Fruit fly (Drosophila melanogaster) whole organism, wandering third instar larva: ENCODE measurements around the gene CG3285.

Source experiments
- Abd-B ChIP-seq: fragments of >200 bp; optimal IDR thresholded peaks from 2 replicates; lab custom pipeline; 2017; ENCODE audit warnings: missing biosample characterization, missing genetic modification characterization
- CG32264 ChIP-seq: fragments of 200-800 bp; sonication (Bioruptor generic); optimal IDR thresholded peaks from 2 replicates; lab custom pipeline; 2016; ENCODE audit warnings: missing biosample characterization, missing genetic modification characterization
- CG9705 ChIP-seq: fragments of 200-800 bp; sonication (Bioruptor generic); optimal IDR thresholded peaks from 2 replicates; lab custom pipeline; 2018; ENCODE audit warnings: missing biosample characterization, mild to moderate bottlenecking, missing genetic modification characterization
- CrebA ChIP-seq: fragments of 200-800 bp; sonication (Bioruptor generic); optimal IDR thresholded peaks from 2 replicates; lab custom pipeline; 2016; ENCODE audit warnings: missing biosample characterization, mild to moderate bottlenecking, missing genetic modification characterization, borderline replicate concordance
- Dfd ChIP-seq: fragments of >200 bp; optimal IDR thresholded peaks from 2 replicates; lab custom pipeline; 2017; ENCODE audit warnings: missing biosample characterization, missing genetic modification characterization
- Dif ChIP-seq: fragments of 200-275, 200-300 bp; sonication (Bioruptor generic); optimal IDR thresholded peaks from 2 replicates; lab custom pipeline; 2018; ENCODE audit warnings: missing biosample characterization, missing genetic modification characterization; ENCODE audit not compliant: partially characterized antibody
- GATAd ChIP-seq: sonication (Bioruptor generic); optimal IDR thresholded peaks from 2 replicates; lab custom pipeline; 2016; ENCODE audit warnings: missing biosample characterization, missing genetic modification characterization
- HLH106 ChIP-seq: fragments of 200-800 bp; optimal IDR thresholded peaks from 3 replicates; lab custom pipeline; 2019; ENCODE audit warnings: missing biosample characterization, mild to moderate bottlenecking, missing genetic modification characterization, moderate library complexity
- Hnf4 ChIP-seq: fragments of 200-800 bp; sonication (Bioruptor generic); optimal IDR thresholded peaks from 2 replicates; lab custom pipeline; 2016; ENCODE audit warnings: missing biosample characterization, mild to moderate bottlenecking, missing genetic modification characterization
- Hr78 ChIP-seq: fragments of >200 bp; optimal IDR thresholded peaks from 2 replicates; lab custom pipeline; 2017; ENCODE audit warnings: missing biosample characterization, missing genetic modification characterization
- Hr83 ChIP-seq: fragments of 200-300 bp; sonication (Bioruptor generic); optimal IDR thresholded peaks from 2 replicates; lab custom pipeline; 2016; ENCODE audit warnings: missing biosample characterization, mild to moderate bottlenecking, missing genetic modification characterization, moderate library complexity; ENCODE audit not compliant: poor library complexity, severe bottlenecking
- Jra ChIP-seq: sonication (Bioruptor generic); optimal IDR thresholded peaks from 2 replicates; lab custom pipeline; 2016; ENCODE audit warnings: missing biosample characterization, missing genetic modification characterization
- Mio ChIP-seq: sonication (Bioruptor generic); optimal IDR thresholded peaks from 2 replicates; lab custom pipeline; 2016; ENCODE audit warnings: missing biosample characterization, missing genetic modification characterization
- Myc ChIP-seq: fragments of >200 bp; optimal IDR thresholded peaks from 2 replicates; lab custom pipeline; 2017
- N ChIP-seq: fragments of >200 bp; optimal IDR thresholded peaks from 2 replicates; lab custom pipeline; 2018; ENCODE audit warnings: missing biosample characterization, missing external identifiers, missing genetic modification characterization
- OdsH ChIP-seq: fragments of 200-800 bp; sonication (Bioruptor generic); optimal IDR thresholded peaks from 2 replicates; lab custom pipeline; 2016; ENCODE audit warnings: missing biosample characterization, mild to moderate bottlenecking, missing genetic modification characterization
- Rel ChIP-seq, 2 experiments: fragments of 200-800 bp; sonication (Bioruptor generic) in 1 of 2; optimal IDR thresholded peaks; 2 replicates in 1 of 2; 3 replicates in 1 of 2; lab custom pipeline; 2016 to 2019; ENCODE audit warnings: mild to moderate bottlenecking in 2 of 2, missing biosample characterization in 2 of 2, missing genetic modification characterization in 2 of 2, moderate library complexity in 1 of 2
- Sp1 ChIP-seq: fragments of 200-800 bp; sonication (Bioruptor generic); optimal IDR thresholded peaks from 3 replicates; lab custom pipeline; 2019; ENCODE audit warnings: missing biosample characterization, mild to moderate bottlenecking, missing genetic modification characterization, moderate library complexity
- Vsx2 ChIP-seq: fragments of 200-300, 225-300 bp; sonication (Bioruptor generic); optimal IDR thresholded peaks from 2 replicates; lab custom pipeline; 2018; ENCODE audit warnings: missing biosample characterization, missing genetic modification characterization; ENCODE audit not compliant: partially characterized antibody
- br ChIP-seq: fragments of 200-800 bp; sonication (Bioruptor generic); optimal IDR thresholded peaks from 2 replicates; lab custom pipeline; 2016; ENCODE audit warnings: missing biosample characterization, missing genetic modification characterization
- brk ChIP-seq: fragments of 200-800 bp; sonication (Bioruptor generic); optimal IDR thresholded peaks from 2 replicates; lab custom pipeline; 2016; ENCODE audit warnings: missing biosample characterization, mild to moderate bottlenecking, missing genetic modification characterization
- dl ChIP-seq, 2 experiments: fragments of 175-275, 200-275 bp in 1 of 2; fragments of 200-275 bp in 1 of 2; sonication (Bioruptor generic); optimal IDR thresholded peaks; lab custom pipeline; 2018; ENCODE audit warnings: mild to moderate bottlenecking in 2 of 2, missing biosample characterization in 2 of 2, missing genetic modification characterization in 2 of 2, moderate library complexity in 2 of 2; ENCODE audit not compliant: partially characterized antibody in 2 of 2, insufficient read depth in 1 of 2
- dmrt93B ChIP-seq: fragments of 200-800 bp; sonication (Bioruptor generic); optimal IDR thresholded peaks from 2 replicates; lab custom pipeline; 2018; ENCODE audit warnings: missing biosample characterization, mild to moderate bottlenecking, missing genetic modification characterization
- dsf ChIP-seq: sonication (Bioruptor generic); optimal IDR thresholded peaks from 2 replicates; lab custom pipeline; 2016; ENCODE audit warnings: missing biosample characterization, missing genetic modification characterization, borderline replicate concordance
- ey ChIP-seq: fragments of 200-800 bp; sonication (Bioruptor generic); optimal IDR thresholded peaks from 2 replicates; lab custom pipeline; 2016; ENCODE audit warnings: missing biosample characterization, missing genetic modification characterization
- foxo ChIP-seq, 2 experiments: fragments of 200-800 bp; sonication (Bioruptor generic); optimal IDR thresholded peaks; 2 replicates in 1 of 2; 3 replicates in 1 of 2; lab custom pipeline; 2016 to 2017; ENCODE audit warnings: missing biosample characterization in 2 of 2, missing genetic modification characterization in 2 of 2
- fru ChIP-seq: fragments of 200-800 bp; sonication (Bioruptor generic); optimal IDR thresholded peaks from 3 replicates; lab custom pipeline; 2016; ENCODE audit warnings: missing biosample characterization, mild to moderate bottlenecking, missing genetic modification characterization
- h ChIP-seq: fragments of 200-800 bp; sonication (Bioruptor generic); optimal IDR thresholded peaks from 3 replicates; lab custom pipeline; 2016; ENCODE audit warnings: missing biosample characterization, mild to moderate bottlenecking, missing genetic modification characterization
- jim ChIP-seq: fragments of 175-275, 200-325 bp; sonication (Bioruptor generic); optimal IDR thresholded peaks from 2 replicates; lab custom pipeline; 2016; ENCODE audit warnings: missing biosample characterization, mild to moderate bottlenecking, missing genetic modification characterization
- lola ChIP-seq: fragments of >200 bp; optimal IDR thresholded peaks from 2 replicates; lab custom pipeline; 2017; ENCODE audit warnings: missing biosample characterization, missing genetic modification characterization
- pan ChIP-seq: fragments of >200 bp; optimal IDR thresholded peaks from 2 replicates; lab custom pipeline; 2017
- psq ChIP-seq: fragments of 200-800 bp; sonication (Bioruptor generic); optimal IDR thresholded peaks from 3 replicates; lab custom pipeline; 2017; ENCODE audit warnings: missing biosample characterization, mild to moderate bottlenecking, missing genetic modification characterization, moderate library complexity
- rgr ChIP-seq: fragments of 200-800 bp; sonication (Bioruptor generic); optimal IDR thresholded peaks from 3 replicates; lab custom pipeline; 2016; ENCODE audit warnings: missing biosample characterization, mild to moderate bottlenecking, missing genetic modification characterization
- sage ChIP-seq: fragments of 200-800 bp; sonication (Bioruptor generic); optimal IDR thresholded peaks from 2 replicates; lab custom pipeline; 2016; ENCODE audit warnings: missing biosample characterization, mild to moderate bottlenecking, missing genetic modification characterization
- sv ChIP-seq: fragments of 200-800 bp; sonication (Bioruptor generic); optimal IDR thresholded peaks from 3 replicates; lab custom pipeline; 2016; ENCODE audit warnings: missing biosample characterization, missing genetic modification characterization
- tai ChIP-seq: sonication (Bioruptor generic); optimal IDR thresholded peaks from 2 replicates; lab custom pipeline; 2016; ENCODE audit warnings: missing biosample characterization, missing genetic modification characterization
- usp ChIP-seq: fragments of >200 bp; optimal IDR thresholded peaks from 2 replicates; lab custom pipeline; 2017; ENCODE audit warnings: missing biosample characterization, missing genetic modification characterization
- woc ChIP-seq: sonication (Bioruptor generic); optimal IDR thresholded peaks from 2 replicates; lab custom pipeline; 2016; ENCODE audit warnings: missing biosample characterization, mild to moderate bottlenecking, missing genetic modification characterization

Gene CG3285

DNA sequence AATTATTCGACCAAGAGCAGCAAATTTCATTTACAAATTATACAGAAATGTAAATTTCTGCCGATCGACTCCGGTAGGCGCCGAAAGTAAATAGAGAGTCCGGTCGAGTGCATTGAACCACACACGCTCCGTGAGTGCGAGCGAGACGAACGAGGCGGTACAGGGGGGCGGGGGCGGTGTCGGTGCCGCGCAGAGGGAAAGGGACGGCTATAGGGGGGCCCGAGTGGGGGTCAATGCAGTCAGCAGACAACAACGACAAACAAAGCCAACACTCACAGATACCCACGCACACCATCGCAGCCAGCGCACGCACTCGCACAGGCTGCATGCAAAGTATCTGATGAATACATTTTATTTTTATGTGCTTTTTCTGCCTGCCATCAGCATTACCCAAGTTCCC, 8.7 kb downstream of the CG3285 start:
- no peak for TF ChIP-seq foxo (GFP tag; optimal IDR thresholded peaks at IDR 0.05; lab: Kevin White, UChicago)
- peak; percentile 3 for TF ChIP-seq rgr (GFP tag; lab: Kevin White, UChicago)
- TF ChIP-seq jim (GFP tag; lab: Kevin White, UChicago): no peak
- no peak for TF ChIP-seq GATAd (GFP tag; lab: Kevin White, UChicago)
- TF ChIP-seq Sp1: peak; percentile 9
- peak; percentile 3 for TF ChIP-seq HLH106 (tag; lab: Kevin White, UChicago)
- peak; percentile 4 for TF ChIP-seq psq
- no peak for TF ChIP-seq Rel (GFP tag; optimal IDR thresholded peaks at IDR 0.05; lab: Kevin White, UChicago)
- TF ChIP-seq Rel (tag; optimal IDR thresholded peaks at IDR 0.05; lab: Kevin White, UChicago): peak; percentile 83
- peak; percentile 53 for TF ChIP-seq Dfd (GFP tag; lab: Kevin White, UChicago)
- TF ChIP-seq ey (GFP tag; lab: Kevin White, UChicago): no peak

- TF ChIP-seq Myc (lab: Kevin White, UChicago): no peak
- peak; percentile 38 for TF ChIP-seq h (GFP tag; lab: Kevin White, UChicago)
- TF ChIP-seq CG32264 (GFP tag; lab: Kevin White, UChicago): no peak
- no peak for TF ChIP-seq Mio (GFP tag; lab: Kevin White, UChicago)
- no peak for TF ChIP-seq jim (GFP tag; lab: Kevin White, UChicago)
- no peak for TF ChIP-seq Rel (GFP tag; optimal IDR thresholded peaks at IDR 0.05; lab: Kevin White, UChicago)
- peak; percentile 52 for TF ChIP-seq Rel (tag; optimal IDR thresholded peaks at IDR 0.05; lab: Kevin White, UChicago)
- peak; percentile 85 for TF ChIP-seq OdsH (GFP tag; lab: Kevin White, UChicago)
- no peak for TF ChIP-seq Dif (GFP tag; lab: Kevin White, UChicago)
- peak; percentile 16 for TF ChIP-seq woc (GFP tag; lab: Kevin White, UChicago)
- peak; percentile 9 for TF ChIP-seq brk (GFP tag; lab: Kevin White, UChicago)
- peak; percentile 52 for TF ChIP-seq sage
- no peak for TF ChIP-seq usp
- no peak for TF ChIP-seq Hr78 (GFP tag; lab: Kevin White, UChicago)
- peak in 1 of 2 experiments; percentile 71 for TF ChIP-seq foxo (GFP tag; optimal IDR thresholded peaks at IDR 0.05; lab: Kevin White, UChicago)
- no peak for TF ChIP-seq lola (GFP tag; lab: Kevin White, UChicago)
- TF ChIP-seq Hr83 (GFP tag; lab: Kevin White, UChicago): no peak
- TF ChIP-seq psq: peak; percentile 83
- TF ChIP-seq N: peak; percentile 25
- no peak for TF ChIP-seq dl (GFP tag; optimal IDR thresholded peaks at IDR 0.05; lab: Kevin White, UChicago; ENCODE audit: insufficient read depth in 1 of 2, partially characterized antibody in 2 of 2)
- TF ChIP-seq GATAd (GFP tag; lab: Kevin White, UChicago): peak; percentile 24
- TF ChIP-seq Sp1: peak; percentile 90
- TF ChIP-seq Dfd (GFP tag; lab: Kevin White, UChicago): peak; percentile 44
- TF ChIP-seq dsf: peak; percentile 20
- no peak for TF ChIP-seq sv (GFP tag; lab: Kevin White, UChicago)
- TF ChIP-seq rgr (GFP tag; lab: Kevin White, UChicago): peak; percentile 60
- TF ChIP-seq fru (GFP tag; lab: Kevin White, UChicago): peak; percentile 73
- TF ChIP-seq Hnf4: peak; percentile 77
- no peak for TF ChIP-seq CrebA (GFP tag; lab: Kevin White, UChicago)
- no peak for TF ChIP-seq CG9705 (GFP tag; lab: Kevin White, UChicago)
- TF ChIP-seq ey (GFP tag; lab: Kevin White, UChicago): peak; percentile 3
- TF ChIP-seq Abd-B (GFP tag; lab: Kevin White, UChicago): no peak
- TF ChIP-seq Vsx2 (GFP tag; lab: Kevin White, UChicago): no peak
- TF ChIP-seq pan (lab: Kevin White, UChicago): no peak
- TF ChIP-seq tai (GFP tag; lab: Kevin White, UChicago): peak; percentile 54
- TF ChIP-seq Jra (GFP tag; lab: Kevin White, UChicago): peak; percentile 34
- peak; percentile 81 for TF ChIP-seq HLH106 (tag; lab: Kevin White, UChicago)
- peak; percentile 69 for TF ChIP-seq br (GFP tag; lab: Kevin White, UChicago)
- TF ChIP-seq dmrt93B (GFP tag; lab: Kevin White, UChicago): peak; percentile 60
These were observed 10.7 kb downstream of the CG3285 start for dm6 chr2L:3341231-3341935.
